Fruit fly (Drosophila melanogaster) whole organism, embryonic: Measurements from ENCODE around the gene CG32305.

Source experiments
- Bdp1 ChIP-seq: fragments of 200-800 bp; sonication (Bioruptor generic); optimal IDR thresholded peaks from 3 replicates; lab custom pipeline; 2016; ENCODE audit warnings: missing biosample characterization, missing genetic modification characterization
- CG10147 ChIP-seq: fragments of 200-800 bp; sonication (Bioruptor generic); optimal IDR thresholded peaks from 2 replicates; lab custom pipeline; 2019; ENCODE audit warnings: missing biosample characterization, mild to moderate bottlenecking, missing genetic modification characterization, moderate library complexity
- CG10462 ChIP-seq: fragments of 200-800 bp; sonication (Bioruptor generic); optimal IDR thresholded peaks from 2 replicates; lab custom pipeline; 2016; ENCODE audit warnings: missing biosample characterization, missing genetic modification characterization
- CG1233 ChIP-seq: fragments of 200-800 bp; sonication (Bioruptor generic); optimal IDR thresholded peaks from 4 replicates; lab custom pipeline; 2018; ENCODE audit warnings: missing biosample characterization, mild to moderate bottlenecking, missing genetic modification characterization
- CG15479 ChIP-seq: fragments of 200-800 bp; sonication (Bioruptor generic); optimal IDR thresholded peaks from 3 replicates; lab custom pipeline; 2019; ENCODE audit warnings: missing biosample characterization, mild to moderate bottlenecking, missing genetic modification characterization, moderate library complexity
- CG15514 ChIP-seq: fragments of 200-800 bp; sonication (Bioruptor generic); optimal IDR thresholded peaks from 3 replicates; lab custom pipeline; 2017; ENCODE audit warnings: missing biosample characterization, missing genetic modification characterization, mild to moderate bottlenecking, moderate library complexity, missing genetic modification reagents
- CG1603 ChIP-seq: fragments of 200-800 bp; sonication (Bioruptor generic); optimal IDR thresholded peaks from 2 replicates; lab custom pipeline; 2019; ENCODE audit warnings: missing biosample characterization, mild to moderate bottlenecking, missing genetic modification characterization, moderate library complexity
- CG17385 ChIP-seq: fragments of 200-800 bp; sonication (Bioruptor generic); optimal IDR thresholded peaks from 3 replicates; lab custom pipeline; 2018; ENCODE audit warnings: missing biosample characterization, mild to moderate bottlenecking, missing genetic modification characterization
- CG1792 ChIP-seq: fragments of 200-800 bp; sonication (Bioruptor generic); optimal IDR thresholded peaks from 2 replicates; lab custom pipeline; 2016; ENCODE audit warnings: missing biosample characterization, missing genetic modification characterization
- CG18764 ChIP-seq: fragments of 200-800 bp; sonication (Bioruptor generic); optimal IDR thresholded peaks from 3 replicates; lab custom pipeline; 2016; ENCODE audit warnings: missing biosample characterization, missing genetic modification characterization
- CG2678 ChIP-seq: fragments of 200-800 bp; sonication (Bioruptor generic); optimal IDR thresholded peaks from 3 replicates; lab custom pipeline; 2019; ENCODE audit warnings: missing biosample characterization, mild to moderate bottlenecking, missing genetic modification characterization, moderate library complexity
- CG2889 ChIP-seq: fragments of 200-800 bp; sonication (Bioruptor generic); IDR thresholded peaks from 3 replicates; pipeline ENCODE4 v1.3.6; 2022; ENCODE audit warnings: missing biosample characterization, missing genetic modification characterization
- CG30020 ChIP-seq: fragments of 200-800 bp; optimal IDR thresholded peaks from 2 replicates; lab custom pipeline; 2019; ENCODE audit warnings: missing biosample characterization, mild to moderate bottlenecking, missing genetic modification characterization, moderate library complexity
- CG5180 ChIP-seq: fragments of 200-800 bp; sonication (Bioruptor generic); optimal IDR thresholded peaks from 3 replicates; lab custom pipeline; 2017; ENCODE audit warnings: missing biosample characterization, missing genetic modification characterization, mild to moderate bottlenecking, moderate library complexity, missing genetic modification reagents
- CG6813 ChIP-seq: fragments of 200-800 bp; sonication (Bioruptor generic); optimal IDR thresholded peaks from 2 replicates; lab custom pipeline; 2017; ENCODE audit warnings: missing biosample characterization, missing genetic modification characterization, mild to moderate bottlenecking, moderate library complexity, missing genetic modification reagents
- CG7271 ChIP-seq: fragments of 200-800 bp; sonication (Bioruptor generic); optimal IDR thresholded peaks from 2 replicates; lab custom pipeline; 2018; ENCODE audit warnings: missing biosample characterization, mild to moderate bottlenecking, missing genetic modification characterization, moderate library complexity
- CG7372 ChIP-seq: fragments of 200-800 bp; sonication (Bioruptor generic); IDR thresholded peaks from 2 replicates; pipeline ENCODE4 v1.3.6; 2022; ENCODE audit warnings: missing biosample characterization, missing genetic modification characterization
- CG9609 ChIP-seq: fragments of 200-800 bp; sonication (Bioruptor generic); optimal IDR thresholded peaks from 3 replicates; lab custom pipeline; 2016; ENCODE audit warnings: missing biosample characterization, missing genetic modification characterization
- CG9817 ChIP-seq: fragments of 200-800 bp; sonication (Bioruptor generic); optimal IDR thresholded peaks from 2 replicates; lab custom pipeline; 2018; ENCODE audit warnings: missing biosample characterization, mild to moderate bottlenecking, missing genetic modification characterization, moderate library complexity
- CG9932 ChIP-seq: fragments of 200-800 bp; sonication (Bioruptor generic); IDR thresholded peaks from 2 replicates; pipeline ENCODE4 v1.3.6; 2022; ENCODE audit warnings: missing biosample characterization, missing genetic modification characterization
- CHES-1-like ChIP-seq: fragments of 200-800 bp; sonication (Bioruptor generic); optimal IDR thresholded peaks from 2 replicates; lab custom pipeline; 2016; ENCODE audit warnings: missing biosample characterization, missing genetic modification characterization
- Fer2 ChIP-seq: fragments of 200-800 bp; sonication (Bioruptor generic); optimal IDR thresholded peaks from 2 replicates; lab custom pipeline; 2018; ENCODE audit warnings: missing biosample characterization, mild to moderate bottlenecking, missing genetic modification characterization, moderate library complexity
- Gug ChIP-seq: fragments of 200-800 bp; sonication (Bioruptor generic); IDR thresholded peaks from 4 replicates; pipeline ENCODE4 v1.3.6; 2022; ENCODE audit warnings: missing biosample characterization, missing genetic modification characterization
- HHEX ChIP-seq: fragments of 200-800 bp; sonication (Bioruptor generic); optimal IDR thresholded peaks from 3 replicates; lab custom pipeline; 2017; ENCODE audit warnings: missing biosample characterization, mild to moderate bottlenecking, missing genetic modification characterization, missing genetic modification reagents
- HmgD ChIP-seq: fragments of 200-800 bp; sonication (Bioruptor generic); optimal IDR thresholded peaks from 3 replicates; lab custom pipeline; 2016; ENCODE audit warnings: missing biosample characterization, missing genetic modification characterization
- Hr78 ChIP-seq, 2 experiments: fragments of 200-800 bp in 1 of 2; fragments of >200 bp in 1 of 2; sonication (Bioruptor generic) in 1 of 2; optimal IDR thresholded peaks; 2 replicates each; lab custom pipeline; 2017 to 2019; ENCODE audit warnings: missing biosample characterization in 2 of 2, missing genetic modification characterization in 2 of 2, mild to moderate bottlenecking in 1 of 2, moderate library complexity in 1 of 2
- Mrtf ChIP-seq: fragments of 200-800 bp; sonication (Bioruptor generic); IDR thresholded peaks from 3 replicates; pipeline ENCODE4 v1.3.6; 2022; ENCODE audit warnings: missing biosample characterization, missing genetic modification characterization
- Pdp1 ChIP-seq, 2 experiments: fragments of 200-800 bp; sonication (Bioruptor generic); optimal IDR thresholded peaks; 3 replicates each; lab custom pipeline; 2016; ENCODE audit warnings: missing biosample characterization in 2 of 2, missing genetic modification characterization in 2 of 2, mild to moderate bottlenecking in 1 of 2, moderate library complexity in 1 of 2
- Sox100B ChIP-seq: fragments of 200-800 bp; sonication (Bioruptor generic); optimal IDR thresholded peaks from 3 replicates; lab custom pipeline; 2018; ENCODE audit warnings: missing biosample characterization, mild to moderate bottlenecking, missing genetic modification characterization
- ac ChIP-seq: fragments of 200-800 bp; sonication (Bioruptor generic); optimal IDR thresholded peaks from 3 replicates; lab custom pipeline; 2017; ENCODE audit warnings: missing biosample characterization, mild to moderate bottlenecking, missing genetic modification characterization
- ap ChIP-seq: fragments of 200-800 bp; sonication (Bioruptor generic); IDR thresholded peaks from 2 replicates; pipeline ENCODE4 v1.3.6; 2022; ENCODE audit warnings: missing biosample characterization, missing genetic modification characterization
- caup ChIP-seq: fragments of 200-800 bp; sonication (Bioruptor generic); optimal IDR thresholded peaks from 3 replicates; lab custom pipeline; 2017; ENCODE audit warnings: missing biosample characterization, mild to moderate bottlenecking, missing genetic modification characterization, moderate library complexity; ENCODE audit not compliant: severe bottlenecking
- corto ChIP-seq: fragments of 200-800 bp; sonication (Bioruptor generic); optimal IDR thresholded peaks from 2 replicates; lab custom pipeline; 2016; ENCODE audit warnings: missing biosample characterization, mild to moderate bottlenecking, missing genetic modification characterization, moderate library complexity
- dati ChIP-seq: fragments of 200-800 bp; sonication (Bioruptor generic); IDR thresholded peaks from 2 replicates; pipeline ENCODE4 v1.3.6; 2022; ENCODE audit warnings: missing biosample characterization, missing genetic modification characterization
- dimm ChIP-seq: fragments of 200-800 bp; sonication (Bioruptor generic); IDR thresholded peaks from 2 replicates; pipeline ENCODE4 v1.3.6; 2022; ENCODE audit warnings: missing biosample characterization, missing genetic modification characterization
- dysf ChIP-seq: fragments of 200-800 bp; sonication (Bioruptor generic); IDR thresholded peaks from 3 replicates; pipeline ENCODE4 v1.3.6; 2022; ENCODE audit warnings: missing biosample characterization, missing genetic modification characterization
- ewg ChIP-seq: fragments of 200-800 bp; sonication (Bioruptor generic); optimal IDR thresholded peaks from 3 replicates; lab custom pipeline; 2017; ENCODE audit warnings: mild to moderate bottlenecking, missing biosample characterization, missing genetic modification reagents, missing genetic modification characterization
- gce ChIP-seq: fragments of 200-800 bp; sonication (Bioruptor generic); IDR thresholded peaks from 3 replicates; pipeline ENCODE4 v1.3.6; 2022; ENCODE audit warnings: missing biosample characterization, missing genetic modification characterization
- gsb-n ChIP-seq: fragments of 200-800 bp; sonication (Bioruptor generic); optimal IDR thresholded peaks from 3 replicates; lab custom pipeline; 2018; ENCODE audit warnings: missing biosample characterization, mild to moderate bottlenecking, missing genetic modification characterization
- hb ChIP-seq: fragments of 200-800 bp; sonication (Bioruptor generic); IDR thresholded peaks from 3 replicates; pipeline ENCODE4 v1.3.6; 2022; ENCODE audit warnings: missing biosample characterization, missing genetic modification characterization; ENCODE audit not compliant: partially characterized antibody
- hbn ChIP-seq: fragments of 200-800 bp; sonication (Bioruptor generic); IDR thresholded peaks from 2 replicates; pipeline ENCODE4 v1.3.6; 2022; ENCODE audit warnings: missing biosample characterization, missing genetic modification characterization; ENCODE audit not compliant: partially characterized antibody
- inv ChIP-seq: fragments of 200-800 bp; sonication (Bioruptor generic); IDR thresholded peaks from 2 replicates; pipeline ENCODE4 v1.3.6; 2022; ENCODE audit warnings: missing biosample characterization, missing genetic modification characterization; ENCODE audit not compliant: partially characterized antibody
- peb ChIP-seq: fragments of 200-800 bp; sonication (Bioruptor generic); IDR thresholded peaks from 2 replicates; pipeline ENCODE4 v1.3.6; 2022; ENCODE audit warnings: missing biosample characterization, missing genetic modification characterization
- pros ChIP-seq: fragments of 200-800 bp; sonication (Bioruptor generic); optimal IDR thresholded peaks from 3 replicates; lab custom pipeline; 2019; ENCODE audit warnings: missing biosample characterization, mild to moderate bottlenecking, missing genetic modification characterization, moderate library complexity
- rib ChIP-seq: fragments of 200-800 bp; sonication (Bioruptor generic); IDR thresholded peaks from 2 replicates; pipeline ENCODE4 v1.3.6; 2022; ENCODE audit warnings: missing biosample characterization, missing genetic modification characterization
- sens ChIP-seq: fragments of 200-800 bp; sonication (Bioruptor generic); peaks from one replicate; lab custom pipeline; 2016; ENCODE audit warnings: missing biosample characterization, missing genetic modification characterization
- toy ChIP-seq: fragments of 200-800 bp; sonication (Bioruptor generic); IDR thresholded peaks from 2 replicates; pipeline ENCODE4 v1.3.6; 2022; ENCODE audit warnings: missing biosample characterization, missing genetic modification characterization
- unpg ChIP-seq: fragments of 200-800 bp; sonication (Bioruptor generic); optimal IDR thresholded peaks from 3 replicates; lab custom pipeline; 2018; ENCODE audit warnings: missing biosample characterization, mild to moderate bottlenecking, missing genetic modification characterization, moderate library complexity

CG32305 gene

DNA sequence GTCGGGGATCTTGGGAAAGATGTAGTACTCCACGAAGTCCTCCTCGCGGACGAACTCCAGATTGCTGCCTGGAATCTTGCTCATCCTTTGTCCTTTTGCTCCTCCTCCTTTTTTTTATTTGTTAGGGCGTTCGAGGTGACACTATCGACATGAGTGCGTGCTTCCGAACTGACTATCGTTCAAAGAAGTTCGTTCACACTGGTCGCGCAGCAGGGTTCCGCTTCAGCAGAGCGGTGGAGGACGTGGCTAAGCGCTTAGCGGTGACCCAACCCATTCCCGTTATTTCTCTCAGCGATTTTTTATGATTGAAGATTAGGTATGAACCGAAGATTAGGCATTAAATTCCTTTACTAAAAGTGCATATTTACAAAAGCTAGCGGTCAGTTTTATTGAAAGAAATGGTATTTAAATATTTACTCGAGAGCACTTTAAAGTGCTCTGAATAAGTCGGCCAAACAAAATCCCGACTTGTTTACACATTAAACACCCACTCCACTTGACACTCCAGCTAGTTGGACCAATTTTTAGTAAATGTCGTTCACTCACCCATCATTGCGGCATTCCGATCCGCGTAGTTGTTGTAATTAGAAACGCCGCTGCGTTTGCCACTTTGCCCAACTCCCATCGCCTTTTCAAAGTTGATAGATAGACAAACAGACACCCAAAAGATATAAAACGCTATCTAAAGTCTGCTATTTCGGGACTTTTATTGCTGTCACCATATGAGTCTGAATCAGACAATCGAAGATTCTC is 17.4 kb downstream of the CG32305 start, which contains the start of the genes ecd and CG13806 (continued):
- no peak for TF ChIP-seq gsb-n (tag; lab: Kevin White, UChicago)
- TF ChIP-seq caup, result peak; percentile 31
- peak; percentile 10 for TF ChIP-seq CG1233 (GFP tag; lab: Kevin White, UChicago)
- TF ChIP-seq Sox100B, result no peak
- TF ChIP-seq ac, result no peak
- TF ChIP-seq CG15479 (GFP tag; lab: Kevin White, UChicago), result no peak
- TF ChIP-seq CG10147, result no peak
- TF ChIP-seq CG9609 (GFP tag; lab: Kevin White, UChicago), result peak; percentile 51
- peak; percentile 86 for TF ChIP-seq CG1603 (tag; lab: Kevin White, UChicago)
- peak; percentile 89 for TF ChIP-seq hb
- TF ChIP-seq ewg (GFP tag; lab: Kevin White, UChicago), result peak; percentile 15
- TF ChIP-seq CG15514 (GFP tag; lab: Kevin White, UChicago), result peak; percentile 75
- TF ChIP-seq Fer2 (tag; lab: Kevin White, UChicago), result peak; percentile 5
- TF ChIP-seq unpg, result no peak
- TF ChIP-seq CG30020 (tag; lab: Kevin White, UChicago), result peak; percentile 57
- TF ChIP-seq inv, result peak; percentile 96
- no peak for TF ChIP-seq dimm (GFP tag; lab: Robert Waterston, UW)
- TF ChIP-seq Pdp1 (GFP tag; optimal IDR thresholded peaks at IDR 0.05; lab: Kevin White, UChicago), result peak in 1 of 2 experiments; percentile 3
- TF ChIP-seq CG2889, result no peak
- TF ChIP-seq corto (GFP tag; lab: Kevin White, UChicago), result no peak
- TF ChIP-seq CG2678 (tag; lab: Kevin White, UChicago), result no peak
- TF ChIP-seq CG7372, result no peak
- no peak for TF ChIP-seq dati (GFP tag; lab: Robert Waterston, UW)
- peak; percentile 87 for TF ChIP-seq hbn (GFP tag; lab: Robert Waterston, UW)
- TF ChIP-seq ap (GFP tag; lab: Robert Waterston, UW), result no peak
- TF ChIP-seq Mrtf, result no peak
- TF ChIP-seq CG6813 (GFP tag; lab: Kevin White, UChicago), result no peak
- no peak for TF ChIP-seq peb
- peak; percentile 35; the same call in 1 of the 3 replicates for TF ChIP-seq dysf (GFP tag; lab: Robert Waterston, UW)
- TF ChIP-seq CG7271, result no peak
- TF ChIP-seq CG5180, result no peak
- no peak for TF ChIP-seq rib
- TF ChIP-seq HmgD (GFP tag; lab: Kevin White, UChicago), result peak; percentile 77
- peak; percentile 86 for TF ChIP-seq CG9932 (GFP tag; lab: Robert Waterston, UW)
- TF ChIP-seq CG10462 (GFP tag; lab: Kevin White, UChicago), result peak; percentile 88
- TF ChIP-seq Bdp1 (GFP tag; lab: Kevin White, UChicago), result no peak
- TF ChIP-seq sens (GFP tag; lab: Kevin White, UChicago), result peak; percentile 78
- TF ChIP-seq pros (GFP tag; lab: Kevin White, UChicago), result no peak
- TF ChIP-seq toy (GFP tag; lab: Robert Waterston, UW), result no peak
- peak; percentile 66 for TF ChIP-seq CHES-1-like (GFP tag; lab: Kevin White, UChicago)
- TF ChIP-seq CG1792 (GFP tag; lab: Kevin White, UChicago), result no peak
- TF ChIP-seq CG17385, result no peak
- peak; percentile 72; the same call in 2 of the 4 replicates for TF ChIP-seq Gug (GFP tag; lab: Robert Waterston, UW)
- TF ChIP-seq HHEX (GFP tag; lab: Kevin White, UChicago), result no peak
- peak; percentile 40 for TF ChIP-seq CG9817 (tag; lab: Kevin White, UChicago)
- no peak for TF ChIP-seq gce (GFP tag; lab: Robert Waterston, UW)
- no peak for TF ChIP-seq CG18764 (GFP tag; lab: Kevin White, UChicago)
- peak in 1 of 2 experiments; percentile 1 for TF ChIP-seq Hr78 (GFP tag; optimal IDR thresholded peaks at IDR 0.05; lab: Kevin White, UChicago)
